Fruit fly (Drosophila melanogaster) whole organism: ENCODE measurements around the gene lsn.

ENCODE experiments used
- pan ChIP-seq: fragments of >200 bp; optimal IDR thresholded peaks from 2 replicates; lab custom pipeline; 2017
- psq ChIP-seq: fragments of >200 bp; optimal IDR thresholded peaks from 2 replicates; lab custom pipeline; 2017

dm6 chr3R:21836614-21837013, 28.4 kb upstream of the lsn start:
- TF ChIP-seq pan (lab: Kevin White, UChicago) = no peak
- no peak for TF ChIP-seq psq (lab: Kevin White, UChicago)
